Worm (Caenorhabditis elegans): ENCODE measurements around the gene F13E6.2.
A peak's percentile ranks its signal among the peaks of the same experiment; 100 is the strongest.

The F13E6.2 gene

ce11 chrX:10674199-10674598, at the start of gene F13E6.2:
TSS of gene F13E6.2 (minus strand) at chrX:10674299.
- TF ChIP-seq bed-3 (GFP tag; optimal IDR thresholded peaks at IDR 0.05) (no peak), lin-32 (GFP tag; optimal IDR thresholded peaks at IDR 0.05) (no peak), cnd-1 (tag; optimal IDR thresholded peaks at IDR 0.05) (no peak), unc-120 (tag; optimal IDR thresholded peaks at IDR 0.05; ENCODE audit: poor library complexity, severe bottlenecking) (no peak), tbx-8 (GFP tag; optimal IDR thresholded peaks at IDR 0.05) (no peak), unc-62 (GFP tag; optimal IDR thresholded peaks at IDR 0.05) (no peak), sptf-1 (tag; optimal IDR thresholded peaks at IDR 0.05) (no peak), ceh-39 (tag; optimal IDR thresholded peaks at IDR 0.05) (no peak), drap-1 (GFP tag; optimal IDR thresholded peaks at IDR 0.05) (no peak)

ce11 chrX:10721954-10722353, 47.9 kb upstream of the F13E6.2 start, which contains the start of gene mbr-1:
TSS of gene mbr-1 (minus strand) at chrX:10722054.
- no peak for TF ChIP-seq mls-2 (tag; optimal IDR thresholded peaks at IDR 0.05)
- no peak for TF ChIP-seq sem-2 (GFP tag; optimal IDR thresholded peaks at IDR 0.05)
- no peak for TF ChIP-seq zip-8 (tag; optimal IDR thresholded peaks at IDR 0.05)
- no peak for TF ChIP-seq mab-5 (tag; optimal IDR thresholded peaks at IDR 0.05)
- TF ChIP-seq pha-4 (tag; optimal IDR thresholded peaks at IDR 0.05) = no peak
- TF ChIP-seq ztf-11 (tag; optimal IDR thresholded peaks at IDR 0.05) = no peak
- TF ChIP-seq lin-32 (GFP tag; optimal IDR thresholded peaks at IDR 0.05) = no peak

- TF ChIP-seq unc-120 (tag; optimal IDR thresholded peaks at IDR 0.05; ENCODE audit: poor library complexity, severe bottlenecking) = no peak
Observed at ce11 chrX:10717019-10717418, 42.9 kb upstream of the F13E6.2 start, which contains the start of gene T01C1.4. TSS of gene T01C1.4 (minus strand) at chrX:10717119.

- TF ChIP-seq sptf-1 (tag; optimal IDR thresholded peaks at IDR 0.05) (no peak), M03D4.4 (tag; optimal IDR thresholded peaks at IDR 0.05) (no peak), ztf-11 (tag; optimal IDR thresholded peaks at IDR 0.05) (no peak), mep-1 (tag; optimal IDR thresholded peaks at IDR 0.05) (no peak), unc-120 (tag; optimal IDR thresholded peaks at IDR 0.05; ENCODE audit: poor library complexity, severe bottlenecking) (no peak), lin-13 (tag; optimal IDR thresholded peaks at IDR 0.05) (no peak), flh-1 (GFP tag; optimal IDR thresholded peaks at IDR 0.05) (no peak)
Observed at ce11 chrX:10711769-10712168, 37.7 kb upstream of the F13E6.2 start, which contains the start of gene rhgf-1. TSS of gene rhgf-1 (minus strand) at chrX:10711869.

ce11 chrX:10704329-10704728, 30.2 kb upstream of the F13E6.2 start:
- no peak for TF ChIP-seq sem-2 (GFP tag; optimal IDR thresholded peaks at IDR 0.05)
- TF ChIP-seq bed-3 (GFP tag; optimal IDR thresholded peaks at IDR 0.05) = no peak
- no peak for TF ChIP-seq nhr-2 (tag; optimal IDR thresholded peaks at IDR 0.05)
- TF ChIP-seq nhr-12 (tag; optimal IDR thresholded peaks at IDR 0.05) = no peak
- TF ChIP-seq nhr-237 (tag; optimal IDR thresholded peaks at IDR 0.05) = no peak
- TF ChIP-seq unc-39 (tag; optimal IDR thresholded peaks at IDR 0.05) = no peak
- TF ChIP-seq lin-13 (tag; optimal IDR thresholded peaks at IDR 0.05) = no peak
- TF ChIP-seq elt-1 (tag; optimal IDR thresholded peaks at IDR 0.05; ENCODE audit: borderline replicate concordance, insufficient read depth) = no peak
- TF ChIP-seq nhr-76 (tag; optimal IDR thresholded peaks at IDR 0.05) = no peak
- TF ChIP-seq blmp-1 (tag; optimal IDR thresholded peaks at IDR 0.05) = no peak
- no peak for TF ChIP-seq pha-4 (tag; optimal IDR thresholded peaks at IDR 0.05)
- no peak for TF ChIP-seq M03D4.4 (tag; optimal IDR thresholded peaks at IDR 0.05)
- no peak for TF ChIP-seq ham-2 (GFP tag; optimal IDR thresholded peaks at IDR 0.05)
- TF ChIP-seq mep-1 (tag; optimal IDR thresholded peaks at IDR 0.05) = no peak
- no peak for TF ChIP-seq nhr-28 (tag; optimal IDR thresholded peaks at IDR 0.05)
- no peak for TF ChIP-seq ceh-39 (tag; optimal IDR thresholded peaks at IDR 0.05)

ce11 chrX:10694933-10695332, 20.8 kb upstream of the F13E6.2 start, which contains the start of gene plpp-1.3:
TSS of gene plpp-1.3 (plus strand) at chrX:10695312.
- TF ChIP-seq mep-1 (tag; optimal IDR thresholded peaks at IDR 0.05) = peak; percentile 48
- no peak for TF ChIP-seq ceh-43 (GFP tag; optimal IDR thresholded peaks at IDR 0.05)
- TF ChIP-seq ceh-39 (tag; optimal IDR thresholded peaks at IDR 0.05) = peak; percentile 17
- no peak for TF ChIP-seq M03D4.4 (tag; optimal IDR thresholded peaks at IDR 0.05)
- no peak for TF ChIP-seq bed-3 (GFP tag; optimal IDR thresholded peaks at IDR 0.05)
